Fruit fly (Drosophila melanogaster) whole organism: ENCODE data around the gene CG17078.

ENCODE experiments used
- Dll ChIP-seq: fragments of >200 bp; optimal IDR thresholded peaks from 2 replicates; lab custom pipeline; 2017
- pan ChIP-seq: fragments of >200 bp; optimal IDR thresholded peaks from 2 replicates; lab custom pipeline; 2017

DNA sequence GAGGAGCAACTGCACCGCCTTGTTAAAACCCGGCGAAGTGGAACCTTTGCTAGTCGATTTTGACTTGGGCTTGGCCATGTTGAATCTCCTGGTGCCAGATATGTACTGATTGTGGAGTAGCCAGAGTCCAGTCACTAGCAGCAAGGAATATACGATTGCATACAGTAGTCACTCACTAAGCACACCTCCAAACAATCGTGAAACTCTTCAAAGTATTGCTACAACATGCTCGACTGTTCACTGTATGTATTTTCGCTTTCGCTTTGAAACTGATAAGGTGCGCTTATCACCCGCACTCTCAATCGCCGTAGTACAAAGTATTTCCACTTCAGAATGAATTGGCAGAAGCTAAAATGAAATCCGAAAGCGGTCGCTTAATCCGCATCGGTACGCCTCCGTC lies 8.4 kb upstream of the CG17078 start:
- no peak for TF ChIP-seq pan (lab: Kevin White, UChicago)
- TF ChIP-seq Dll (lab: Kevin White, UChicago) = no peak
